Worm (Caenorhabditis elegans): ENCODE measurements around the gene Y43F8B.7.

ce11 chrV:19495587-19495986, 5.0 kb downstream of the Y43F8B.7 start, which contains the start of gene scl-21:
- TF ChIP-seq flt-1 (GFP tag; IDR thresholded peaks at IDR 0.05) (no peak), ztf-29 (GFP tag; IDR thresholded peaks at IDR 0.05) (no peak), med-1 (GFP tag; optimal IDR thresholded peaks at IDR 0.05; ENCODE audit: insufficient read depth) (no peak), klf-2 (GFP tag; conservative IDR thresholded peaks at IDR 0.05) (no peak), ztf-23 (GFP tag; IDR thresholded peaks at IDR 0.05) (no peak), tab-1 (GFP tag; IDR thresholded peaks at IDR 0.05) (no peak), T22C8.4 (GFP tag; IDR thresholded peaks at IDR 0.05) (no peak), cog-1 (tag; optimal IDR thresholded peaks at IDR 0.05) (no peak)
